Fruit fly (Drosophila melanogaster): ENCODE measurements around the gene Nelf-A.

Nelf-A gene

dm6 chr3R:21199953-21200368, 23.5 kb upstream of the Nelf-A start (continued):
- TF ChIP-seq CG13894 (tag; optimal IDR thresholded peaks at IDR 0.05) (no peak), amos (GFP tag; IDR thresholded peaks at IDR 0.05; ENCODE audit: partially characterized antibody) (no peak), Opbp (GFP tag; IDR thresholded peaks at IDR 0.05; ENCODE audit: partially characterized antibody) (no peak), ssp (GFP tag; IDR thresholded peaks at IDR 0.05) (0 out of 2 replicates have a peak, but pooled peaks have one; percentile 28), esg (GFP tag; conservative IDR thresholded peaks at IDR 0.05) (peak; percentile 19; the same call in 1 of the 2 replicates), CG14014 (GFP tag; IDR thresholded peaks at IDR 0.05) (no peak), CG17385 (GFP tag; optimal IDR thresholded peaks at IDR 0.05) (peak; percentile 34), CG32767 (GFP tag; IDR thresholded peaks at IDR 0.05) (no peak), Hand (GFP tag; optimal IDR thresholded peaks at IDR 0.05) (no peak), Dip2 (GFP tag; IDR thresholded peaks at IDR 0.05) (no peak), CG32532 (GFP tag; IDR thresholded peaks at IDR 0.05) (no peak), Rfx (GFP tag; IDR thresholded peaks at IDR 0.05) (no peak), CG11695 (GFP tag; IDR thresholded peaks at IDR 0.05) (0 out of 3 replicates have a peak, but pooled peaks have one; percentile 17), CG9437 (GFP tag; optimal IDR thresholded peaks at IDR 0.05) (peak; percentile 41), ERR (GFP tag; optimal IDR thresholded peaks at IDR 0.05) (no peak), CG1233 (GFP tag; optimal IDR thresholded peaks at IDR 0.05) (no peak), CG4730 (GFP tag; IDR thresholded peaks at IDR 0.05) (no peak), CG10565 (GFP tag; optimal IDR thresholded peaks at IDR 0.05) (no peak), Lim3 (GFP tag; IDR thresholded peaks at IDR 0.05) (no peak), NC2α (GFP tag; optimal IDR thresholded peaks at IDR 0.05) (no peak), fru (optimal IDR thresholded peaks at IDR 0.05) (no peak), nerfin-1 (tag; optimal IDR thresholded peaks at IDR 0.05) (no peak), Xrp1 (GFP tag; IDR thresholded peaks at IDR 0.05) (peak; percentile 61; the same call in 1 of the 2 replicates), CG5953 (GFP tag; IDR thresholded peaks at IDR 0.05) (no peak), Trl (optimal IDR thresholded peaks at IDR 0.05) (no peak), Trl (GFP tag; optimal IDR thresholded peaks at IDR 0.05) (peak; percentile 0), scrt (GFP tag; optimal IDR thresholded peaks at IDR 0.05) (no peak), CG2120 (GFP tag; optimal IDR thresholded peaks at IDR 0.05) (peak; percentile 32), Adf1 (GFP tag; IDR thresholded peaks at IDR 0.05) (no peak), CG8478 (optimal IDR thresholded peaks at IDR 0.05) (no peak), Ptx1 (GFP tag; IDR thresholded peaks at IDR 0.05) (peak; percentile 39), CG10462 (GFP tag; optimal IDR thresholded peaks at IDR 0.05) (peak; percentile 13), CG43689 (GFP tag; IDR thresholded peaks at IDR 0.05) (no peak), Dref (GFP tag; IDR thresholded peaks at IDR 0.05) (no peak), chn (GFP tag; optimal IDR thresholded peaks at IDR 0.05) (peak; percentile 19), Atf-2 (GFP tag; optimal IDR thresholded peaks at IDR 0.05) (peak; percentile 8), sob (GFP tag; IDR thresholded peaks at IDR 0.05) (no peak), CG9817 (tag; optimal IDR thresholded peaks at IDR 0.05) (no peak), CG31441 (GFP tag; IDR thresholded peaks at IDR 0.05) (peak; percentile 39), ftz-f1 (GFP tag; optimal IDR thresholded peaks at IDR 0.05) (peak; percentile 33), ap (GFP tag; IDR thresholded peaks at IDR 0.05) (no peak), CG7786 (GFP tag; optimal IDR thresholded peaks at IDR 0.05) (no peak), CG13296 (GFP tag; optimal IDR thresholded peaks at IDR 0.05) (no peak), jing (GFP tag; optimal IDR thresholded peaks at IDR 0.05) (no peak), Oli (tag; optimal IDR thresholded peaks at IDR 0.05) (peak; percentile 62), phol (tag; optimal IDR thresholded peaks at IDR 0.05) (peak; percentile 37), hbn (GFP tag; IDR thresholded peaks at IDR 0.05; ENCODE audit: partially characterized antibody) (no peak), CG4282 (GFP tag; optimal IDR thresholded peaks at IDR 0.05) (no peak), CG16815 (GFP tag; optimal IDR thresholded peaks at IDR 0.05) (peak; percentile 13), HLHmδ (GFP tag; optimal IDR thresholded peaks at IDR 0.05) (no peak), run (tag; optimal IDR thresholded peaks at IDR 0.05) (no peak), psq (GFP tag; optimal IDR thresholded peaks at IDR 0.05) (no peak), Spps (tag; optimal IDR thresholded peaks at IDR 0.05) (no peak)
